Worm (Caenorhabditis elegans) whole organism, L4 larva: ENCODE data around the gene F36H1.12.
A peak's percentile ranks its signal among the peaks of the same experiment; 100 is the strongest.

Experiments used
- F10B5.3 ChIP-seq: sonication (generic microtip); optimal IDR thresholded peaks from 2 replicates; lab custom pipeline; 2016; ENCODE audit warnings: mild to moderate bottlenecking, missing genetic modification characterization, missing compliant biosample characterization
- R02D3.7 ChIP-seq: fragments of 150-350 bp; sonication (generic microtip); optimal IDR thresholded peaks from 3 replicates; lab custom pipeline; 2014; ENCODE audit warnings: missing biosample characterization, missing genetic modification characterization
- Y48G9A.11 ChIP-seq: fragments of 200-800 bp; sonication (Bioruptor generic); IDR thresholded peaks from 2 replicates; pipeline ENCODE4 v1.3.6; 2022; ENCODE audit warnings: missing genetic modification reagents, missing genetic modification characterization, missing compliant biosample characterization
- Y5F2A.4 ChIP-seq: fragments of 200-800 bp; sonication (Bioruptor generic); optimal IDR thresholded peaks from 2 replicates; lab custom pipeline; 2018; ENCODE audit warnings: mild to moderate bottlenecking, missing genetic modification characterization, missing compliant biosample characterization
- Y75B8A.6 ChIP-seq: fragments of 200-800 bp; sonication (Bioruptor generic); IDR thresholded peaks from 2 replicates; pipeline ENCODE4 v1.3.6; 2022; ENCODE audit warnings: missing genetic modification reagents, missing genetic modification characterization, missing compliant biosample characterization
- ZK337.2 ChIP-seq: fragments of 200-800 bp; sonication (Bioruptor generic); IDR thresholded peaks from 2 replicates; pipeline ENCODE4 v1.3.6; 2022; ENCODE audit warnings: missing genetic modification reagents, missing genetic modification characterization, missing compliant biosample characterization
- aha-1 ChIP-seq: fragments of 150-350 bp; peaks from one replicate; lab custom pipeline; 2014; ENCODE audit warnings: missing biosample characterization, missing genetic modification characterization
- aly-2 ChIP-seq: sonication (generic microtip); optimal IDR thresholded peaks from 2 replicates; lab custom pipeline; 2018; ENCODE audit warnings: missing biosample characterization, missing genetic modification characterization
- arid-1 ChIP-seq: fragments of 200-800 bp; sonication (Bioruptor generic); conservative IDR thresholded peaks from 2 replicates; pipeline ENCODE4 v1.3.6; 2022; ENCODE audit warnings: missing genetic modification reagents, missing genetic modification characterization, missing compliant biosample characterization
- attf-4 ChIP-seq: sonication (generic microtip); optimal IDR thresholded peaks from 3 replicates; lab custom pipeline; 2017; ENCODE audit warnings: missing biosample characterization, missing genetic modification characterization
- ceh-20 ChIP-seq: fragments of 200-800 bp; sonication (Bioruptor generic); IDR thresholded peaks from 2 replicates; pipeline ENCODE4 v1.3.6; 2022; ENCODE audit warnings: missing genetic modification reagents, missing genetic modification characterization, missing compliant biosample characterization
- ceh-28 ChIP-seq: fragments of 150-350 bp; optimal IDR thresholded peaks from 2 replicates; lab custom pipeline; 2014; ENCODE audit warnings: missing biosample characterization, missing genetic modification reagents, missing genetic modification characterization
- ceh-32 ChIP-seq: sonication (generic microtip); optimal IDR thresholded peaks from 2 replicates; lab custom pipeline; 2016; ENCODE audit warnings: mild to moderate bottlenecking, missing genetic modification characterization, missing compliant biosample characterization; ENCODE audit not compliant: poor library complexity
- ceh-44 ChIP-seq: fragments of 200-800 bp; sonication (Bioruptor generic); IDR thresholded peaks from 2 replicates; pipeline ENCODE4 v1.3.6; 2022; ENCODE audit warnings: missing genetic modification reagents, missing genetic modification characterization, missing compliant biosample characterization
- ceh-62 ChIP-seq: sonication (generic microtip); optimal IDR thresholded peaks from 2 replicates; lab custom pipeline; 2017; ENCODE audit warnings: missing biosample characterization, missing genetic modification characterization
- ces-1 ChIP-seq: fragments of 150-350 bp; sonication (generic microtip); optimal IDR thresholded peaks from 4 replicates; lab custom pipeline; 2014; ENCODE audit warnings: missing biosample characterization, missing genetic modification reagents, missing genetic modification characterization
- daf-12 ChIP-seq: fragments of 150-350 bp; optimal IDR thresholded peaks from 2 replicates; lab custom pipeline; 2014; ENCODE audit warnings: missing biosample characterization, missing genetic modification reagents, missing genetic modification characterization
- daf-16 ChIP-seq, 3 experiments: sonication (generic microtip); optimal IDR thresholded peaks; 2 replicates each; lab custom pipeline; 2016 to 2017; ENCODE audit warnings: missing genetic modification characterization in 3 of 3, missing genetic modification reagents in 3 of 3, mild to moderate bottlenecking in 2 of 3, missing compliant biosample characterization in 2 of 3, missing biosample characterization in 1 of 3, moderate library complexity in 1 of 3
- dmd-6 ChIP-seq: fragments of 200-800 bp; sonication (Bioruptor generic); IDR thresholded peaks from 2 replicates; pipeline ENCODE4 v1.3.6; 2022; ENCODE audit warnings: missing genetic modification reagents, missing genetic modification characterization, missing compliant biosample characterization
- dpl-1 ChIP-seq: fragments of 150-350 bp; optimal IDR thresholded peaks from 2 replicates; lab custom pipeline; 2014; ENCODE audit warnings: missing biosample characterization, missing genetic modification reagents, missing genetic modification characterization
- duxl-1 ChIP-seq: sonication (generic microtip); optimal IDR thresholded peaks from 2 replicates; lab custom pipeline; 2016; ENCODE audit warnings: mild to moderate bottlenecking, missing genetic modification characterization, moderate library complexity, missing compliant biosample characterization; ENCODE audit not compliant: poor library complexity
- egl-27 ChIP-seq: sonication (generic microtip); optimal IDR thresholded peaks from 3 replicates; lab custom pipeline; 2017; ENCODE audit warnings: missing biosample characterization, missing genetic modification reagents, missing genetic modification characterization
- fos-1 ChIP-seq: fragments of 150-350 bp; optimal IDR thresholded peaks from 2 replicates; lab custom pipeline; 2014; ENCODE audit warnings: missing biosample characterization, missing genetic modification characterization
- gei-8 ChIP-seq: fragments of 200-800 bp; sonication (Bioruptor generic); optimal IDR thresholded peaks from 2 replicates; lab custom pipeline; 2018; ENCODE audit warnings: mild to moderate bottlenecking, missing genetic modification characterization, missing compliant biosample characterization
- hlh-11 ChIP-seq: fragments of 200-800 bp; sonication (Bioruptor generic); optimal IDR thresholded peaks from 2 replicates; lab custom pipeline; 2018; ENCODE audit warnings: mild to moderate bottlenecking, missing genetic modification characterization, missing compliant biosample characterization
- hlh-30 ChIP-seq: sonication (generic microtip); optimal IDR thresholded peaks from 2 replicates; lab custom pipeline; 2017; ENCODE audit warnings: antibody characterized with exemption, mild to moderate bottlenecking, missing genetic modification characterization, missing compliant biosample characterization; ENCODE audit not compliant: insufficient read depth
- hmg-1.1 ChIP-seq: fragments of 200-800 bp; sonication (Bioruptor generic); IDR thresholded peaks from 2 replicates; pipeline ENCODE4 v1.3.6; 2022; ENCODE audit warnings: missing genetic modification reagents, missing genetic modification characterization, missing compliant biosample characterization
- jun-1 ChIP-seq: fragments of 150-350 bp; optimal IDR thresholded peaks from 2 replicates; lab custom pipeline; 2014; ENCODE audit warnings: missing biosample characterization, missing genetic modification reagents, missing genetic modification characterization
- lin-1 ChIP-seq: fragments of 200-800 bp; sonication (Bioruptor generic); IDR thresholded peaks from 2 replicates; pipeline ENCODE4 v1.3.6; 2022; ENCODE audit warnings: missing genetic modification reagents, missing genetic modification characterization, missing compliant biosample characterization
- lin-15B ChIP-seq: fragments of 150-350 bp; sonication (generic microtip); optimal IDR thresholded peaks from 3 replicates; lab custom pipeline; 2014; ENCODE audit warnings: missing biosample characterization, missing genetic modification characterization
- lin-29 ChIP-seq: fragments of 200-800 bp; sonication (Bioruptor generic); IDR thresholded peaks from 2 replicates; pipeline ENCODE4 v1.3.6; 2022; ENCODE audit warnings: missing genetic modification reagents, missing genetic modification characterization, missing compliant biosample characterization
- lin-38 ChIP-seq: fragments of 200-800 bp; sonication (Bioruptor generic); IDR thresholded peaks from 2 replicates; pipeline ENCODE4 v1.3.6; 2022; ENCODE audit warnings: missing genetic modification reagents, missing genetic modification characterization, missing compliant biosample characterization
- lir-3 ChIP-seq: sonication (generic microtip); optimal IDR thresholded peaks from 2 replicates; lab custom pipeline; 2016; ENCODE audit warnings: mild to moderate bottlenecking, missing genetic modification characterization, missing compliant biosample characterization
- lsy-2 ChIP-seq, 2 experiments: fragments of 150-350 bp in 1 of 2; sonication (generic microtip) in 1 of 2; optimal IDR thresholded peaks; 2 replicates each; lab custom pipeline; 2014 to 2017; ENCODE audit warnings: missing biosample characterization in 2 of 2, missing genetic modification characterization in 2 of 2
- madf-5 ChIP-seq, 2 experiments: fragments of 200-800 bp; sonication (Bioruptor generic); IDR thresholded peaks; 2 replicates each; pipeline ENCODE4 v1.3.6; 2022; ENCODE audit warnings: missing compliant biosample characterization in 2 of 2, missing genetic modification characterization in 2 of 2
- madf-9 ChIP-seq: fragments of 200-800 bp; sonication (Bioruptor generic); conservative IDR thresholded peaks from 2 replicates; pipeline ENCODE4 v1.3.6; 2022; ENCODE audit warnings: missing genetic modification reagents, missing genetic modification characterization, missing compliant biosample characterization
- mxl-2 ChIP-seq: fragments of 200-800 bp; sonication (Bioruptor generic); conservative IDR thresholded peaks from 2 replicates; pipeline ENCODE4 v1.3.6; 2022; ENCODE audit warnings: missing genetic modification reagents, missing genetic modification characterization, missing compliant biosample characterization
- mxl-3 ChIP-seq: fragments of 200-800 bp; sonication (Bioruptor generic); optimal IDR thresholded peaks from 2 replicates; lab custom pipeline; 2018; ENCODE audit warnings: mild to moderate bottlenecking, missing genetic modification characterization, missing compliant biosample characterization
- nhr-10 ChIP-seq: fragments of 150-350 bp; optimal IDR thresholded peaks from 2 replicates; lab custom pipeline; 2014; ENCODE audit warnings: missing biosample characterization, missing genetic modification characterization
- nhr-11 ChIP-seq: fragments of 150-350 bp; optimal IDR thresholded peaks from 2 replicates; lab custom pipeline; 2014; ENCODE audit warnings: missing biosample characterization, missing genetic modification characterization
- nhr-28 ChIP-seq: fragments of 150-350 bp; optimal IDR thresholded peaks from 2 replicates; lab custom pipeline; 2014; ENCODE audit warnings: missing biosample characterization, missing genetic modification characterization
- nhr-42 ChIP-seq: fragments of 200-800 bp; sonication (Bioruptor generic); IDR thresholded peaks from 2 replicates; pipeline ENCODE4 v1.3.6; 2022; ENCODE audit warnings: missing genetic modification characterization, missing compliant biosample characterization
- nhr-48 ChIP-seq: sonication (generic microtip); optimal IDR thresholded peaks from 2 replicates; lab custom pipeline; 2016; ENCODE audit warnings: mild to moderate bottlenecking, missing genetic modification characterization, missing compliant biosample characterization
- nhr-77 ChIP-seq: fragments of 150-350 bp; optimal IDR thresholded peaks from 2 replicates; lab custom pipeline; 2014; ENCODE audit warnings: missing biosample characterization, missing genetic modification characterization
- pha-4 ChIP-seq, 2 experiments: fragments of 150-350 bp in 1 of 2; fragments of 200-800 bp in 1 of 2; sonication (Bioruptor generic) in 1 of 2; IDR thresholded peaks in 1 of 2; optimal IDR thresholded peaks in 1 of 2; 2 replicates each; pipeline versions ENCODE4 v1.3.6 to Lab custom; 2014 to 2022; ENCODE audit warnings: missing genetic modification characterization in 2 of 2, missing genetic modification reagents in 2 of 2, missing biosample characterization in 1 of 2, missing compliant biosample characterization in 1 of 2
- php-3 ChIP-seq: fragments of 200-800 bp; sonication (Bioruptor generic); IDR thresholded peaks from 2 replicates; pipeline ENCODE4 v1.3.6; 2022; ENCODE audit warnings: missing genetic modification reagents, missing genetic modification characterization, missing compliant biosample characterization
- pqm-1 ChIP-seq: sonication (generic microtip); optimal IDR thresholded peaks from 2 replicates; lab custom pipeline; 2017; ENCODE audit warnings: missing biosample characterization, missing genetic modification characterization
- spr-1 ChIP-seq: sonication (generic microtip); optimal IDR thresholded peaks from 2 replicates; lab custom pipeline; 2016; ENCODE audit warnings: mild to moderate bottlenecking, missing genetic modification characterization, missing compliant biosample characterization
- zfp-3 ChIP-seq: fragments of 200-800 bp; sonication (Bioruptor generic); conservative IDR thresholded peaks from 2 replicates; pipeline ENCODE4 v1.3.6; 2022; ENCODE audit warnings: missing genetic modification reagents, missing genetic modification characterization, missing compliant biosample characterization
- zip-11 ChIP-seq: fragments of 200-800 bp; sonication (Bioruptor generic); IDR thresholded peaks from 2 replicates; pipeline ENCODE4 v1.3.6; 2022; ENCODE audit warnings: missing genetic modification characterization, missing compliant biosample characterization
- ztf-7 ChIP-seq: fragments of 150-350 bp; optimal IDR thresholded peaks from 2 replicates; lab custom pipeline; 2014; ENCODE audit warnings: missing biosample characterization, missing genetic modification characterization

F36H1.12 gene

ce11 chrIV:11027560-11027959, 25.9 kb downstream of the F36H1.12 start (continued):
- TF ChIP-seq F10B5.3 (tag; lab: Kevin White, UChicago) (no peak), lin-1 (GFP tag; lab: Robert Waterston, UW) (peak; percentile 66; the same call in 1 of the 2 replicates), ceh-20 (GFP tag; lab: Robert Waterston, UW) (no peak), mxl-2 (GFP tag; lab: Robert Waterston, UW) (no peak), pqm-1 (tag; lab: Kevin White, UChicago) (peak; percentile 41), ces-1 (no peak), duxl-1 (peak; percentile 20), daf-12 (tag; lab: Kevin White, UChicago) (no peak), Y75B8A.6 (GFP tag; lab: Robert Waterston, UW) (no peak), ceh-44 (no peak), lin-29 (no peak), nhr-42 (GFP tag; lab: Robert Waterston, UW) (no peak; the same call in 1 of the 2 replicates), nhr-77 (tag; lab: Kevin White, UChicago) (no peak), hlh-11 (peak; percentile 94), jun-1 (peak; percentile 23), fos-1 (tag; lab: Kevin White, UChicago) (no peak), daf-16 (GFP tag; optimal IDR thresholded peaks at IDR 0.05; lab: Kevin White, UChicago) (peak; percentile 53 to 55), daf-16 (tag; optimal IDR thresholded peaks at IDR 0.05; lab: Kevin White, UChicago) (peak; percentile 85), ceh-28 (tag; lab: Kevin White, UChicago) (no peak), egl-27 (tag; lab: Kevin White, UChicago) (no peak), zip-11 (GFP tag; lab: Robert Waterston, UW) (no peak), nhr-48 (tag; lab: Kevin White, UChicago) (peak; percentile 72), arid-1 (0 out of 2 replicates have a peak, but pooled peaks have one; percentile 32), zfp-3 (GFP tag; lab: Robert Waterston, UW) (no peak), mxl-3 (GFP tag; lab: Kevin White, UChicago) (peak; percentile 48), nhr-10 (tag; lab: Kevin White, UChicago) (no peak), lsy-2 (tag; optimal IDR thresholded peaks at IDR 0.05; lab: Kevin White, UChicago) (peak; percentile 61 to 90), attf-4 (no peak), lir-3 (tag; lab: Kevin White, UChicago) (no peak), madf-9 (GFP tag; lab: Robert Waterston, UW) (no peak), madf-5 (GFP tag; IDR thresholded peaks at IDR 0.05; lab: Robert Waterston, UW) (no peak), spr-1 (tag; lab: Kevin White, UChicago) (peak; percentile 69), pha-4 (GFP tag; IDR thresholded peaks at IDR 0.05; lab: Robert Waterston, UW) (peak; percentile 46; the same call in 1 of the 2 replicates), pha-4 (tag; optimal IDR thresholded peaks at IDR 0.05; lab: Kevin White, UChicago) (peak; percentile 72), Y5F2A.4 (no peak), lin-38 (GFP tag; lab: Robert Waterston, UW) (peak; percentile 52), dpl-1 (peak; percentile 56), aly-2 (tag; lab: Kevin White, UChicago) (no peak), lin-15B (tag; lab: Kevin White, UChicago) (no peak), R02D3.7 (tag; lab: Kevin White, UChicago) (no peak), gei-8 (GFP tag; lab: Kevin White, UChicago) (no peak), nhr-28 (peak; percentile 89), hlh-30 (tag; lab: Kevin White, UChicago) (peak; percentile 71), ceh-32 (tag; lab: Kevin White, UChicago) (no peak), hmg-1.1 (peak; percentile 71), aha-1 (peak; percentile 98), ztf-7 (tag; lab: Kevin White, UChicago) (peak; percentile 32), nhr-11 (tag; lab: Kevin White, UChicago) (peak; percentile 91), ceh-62 (tag; lab: Kevin White, UChicago) (no peak), ZK337.2 (GFP tag; lab: Robert Waterston, UW) (no peak), Y48G9A.11 (no peak), dmd-6 (GFP tag; lab: Robert Waterston, UW) (peak; percentile 88), php-3 (GFP tag; lab: Robert Waterston, UW) (0 out of 2 replicates have a peak, but pooled peaks have one; percentile 38)
